Fruit fly (Drosophila melanogaster): ENCODE measurements around the gene CG6154.

Gene CG6154

DNA sequence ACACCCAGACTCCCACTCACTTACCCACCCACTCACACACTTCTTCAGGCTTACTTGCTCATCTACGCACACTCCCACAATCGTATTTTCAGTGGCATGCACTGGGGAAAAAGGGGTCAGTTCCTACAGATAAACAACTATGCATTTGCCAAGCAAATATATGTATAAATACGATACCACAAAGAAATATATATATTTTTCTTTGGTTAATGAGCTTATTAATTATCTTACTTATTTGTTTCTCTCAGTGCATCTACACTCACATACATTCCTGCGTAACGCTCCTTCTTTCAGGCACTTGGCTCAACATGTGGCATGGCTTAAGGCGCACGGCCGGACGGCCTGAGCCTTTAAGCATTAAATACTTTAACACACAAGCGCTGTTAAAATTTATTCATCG is 17.9 kb downstream of the CG6154 start (continued):
- peak; percentile 77 for TF ChIP-seq CG13894 (tag; optimal IDR thresholded peaks at IDR 0.05)
- no peak for TF ChIP-seq CG13123 (GFP tag; optimal IDR thresholded peaks at IDR 0.05)
- TF ChIP-seq Max (GFP tag; optimal IDR thresholded peaks at IDR 0.05) = no peak
- no peak for TF ChIP-seq mld (GFP tag; IDR thresholded peaks at IDR 0.05; ENCODE audit: partially characterized antibody)
- peak; percentile 12; the same call in 1 of the 2 replicates for TF ChIP-seq Rx (GFP tag; IDR thresholded peaks at IDR 0.05)
- no peak for TF ChIP-seq fru (optimal IDR thresholded peaks at IDR 0.05)
- TF ChIP-seq sisA (GFP tag; IDR thresholded peaks at IDR 0.05) = peak; percentile 43; the same call in 1 of the 2 replicates
- no peak for TF ChIP-seq lov (optimal IDR thresholded peaks at IDR 0.05)
- no peak for TF ChIP-seq lov (GFP tag; IDR thresholded peaks at IDR 0.05)
- no peak for TF ChIP-seq CG9437 (GFP tag; optimal IDR thresholded peaks at IDR 0.05)
- TF ChIP-seq Dref (GFP tag; IDR thresholded peaks at IDR 0.05) = no peak
- no peak for TF ChIP-seq Six4 (GFP tag; optimal IDR thresholded peaks at IDR 0.05)
- 0 out of 2 replicates have a peak, but pooled peaks have one; percentile 38 for TF ChIP-seq dati (GFP tag; IDR thresholded peaks at IDR 0.05)
- TF ChIP-seq CG10959 (GFP tag; IDR thresholded peaks at IDR 0.05) = no peak
- no peak for TF ChIP-seq CG2712 (tag; optimal IDR thresholded peaks at IDR 0.05)
- 0 out of 2 replicates have a peak, but pooled peaks have one; percentile 20 for TF ChIP-seq CG4404 (GFP tag; IDR thresholded peaks at IDR 0.05)
- TF ChIP-seq CG4424 (GFP tag; optimal IDR thresholded peaks at IDR 0.05) = no peak
- TF ChIP-seq fd64A (GFP tag; optimal IDR thresholded peaks at IDR 0.05) = no peak
- TF ChIP-seq CG15011 (GFP tag; optimal IDR thresholded peaks at IDR 0.05) = peak; percentile 41
- TF ChIP-seq klu (GFP tag; IDR thresholded peaks at IDR 0.05) = no peak
- TF ChIP-seq Sry-δ (GFP tag; optimal IDR thresholded peaks at IDR 0.05) = no peak
- no peak for TF ChIP-seq CG12744 (GFP tag; optimal IDR thresholded peaks at IDR 0.05)
- TF ChIP-seq CG12391 (tag; optimal IDR thresholded peaks at IDR 0.05) = no peak
- no peak for TF ChIP-seq CG18262 (tag; optimal IDR thresholded peaks at IDR 0.05)
- TF ChIP-seq CG10147 (GFP tag; optimal IDR thresholded peaks at IDR 0.05) = peak; percentile 36
- no peak for TF ChIP-seq CG17612 (GFP tag; IDR thresholded peaks at IDR 0.05)
- TF ChIP-seq sr (GFP tag; IDR thresholded peaks at IDR 0.05) = no peak; the same call in 2 of the 3 replicates
- TF ChIP-seq CG4730 (GFP tag; IDR thresholded peaks at IDR 0.05) = 0 out of 2 replicates have a peak, but pooled peaks have one; percentile 29
- no peak for TF ChIP-seq oc (tag; optimal IDR thresholded peaks at IDR 0.05)
- 0 out of 3 replicates have a peak, but pooled peaks have one; percentile 31 for TF ChIP-seq CG2889 (GFP tag; IDR thresholded peaks at IDR 0.05)
- TF ChIP-seq CG6689 (GFP tag; IDR thresholded peaks at IDR 0.05) = peak; percentile 33; the same call in 1 of the 2 replicates
- TF ChIP-seq NFAT (GFP tag; IDR thresholded peaks at IDR 0.05) = 0 out of 2 replicates have a peak, but pooled peaks have one; percentile 18
- no peak for TF ChIP-seq yki (optimal IDR thresholded peaks at IDR 0.05)
- peak; percentile 66 for TF ChIP-seq CG17359 (tag; optimal IDR thresholded peaks at IDR 0.05)
- TF ChIP-seq CG4707 (GFP tag; optimal IDR thresholded peaks at IDR 0.05) = no peak
- 0 out of 2 replicates have a peak, but pooled peaks have one; percentile 23 for TF ChIP-seq CG31224 (GFP tag; IDR thresholded peaks at IDR 0.05)
- TF ChIP-seq dmrt99B (tag; optimal IDR thresholded peaks at IDR 0.05) = peak; percentile 69
- no peak for TF ChIP-seq ken (GFP tag; IDR thresholded peaks at IDR 0.05)
- TF ChIP-seq ftz-f1 (GFP tag; optimal IDR thresholded peaks at IDR 0.05) = no peak
- peak; percentile 32 for TF ChIP-seq Deaf1 (tag; optimal IDR thresholded peaks at IDR 0.05)
- TF ChIP-seq Atf3 (GFP tag; optimal IDR thresholded peaks at IDR 0.05) = no peak
- no peak for TF ChIP-seq Tbp (GFP tag; optimal IDR thresholded peaks at IDR 0.05)
- TF ChIP-seq trh (GFP tag; optimal IDR thresholded peaks at IDR 0.05) = no peak
- TF ChIP-seq fd96Cb (tag; optimal IDR thresholded peaks at IDR 0.05) = peak; percentile 17
- peak; percentile 63 for TF ChIP-seq gem (tag; optimal IDR thresholded peaks at IDR 0.05)
- no peak for TF ChIP-seq dimm (GFP tag; IDR thresholded peaks at IDR 0.05)
- no peak for TF ChIP-seq D19A (tag; optimal IDR thresholded peaks at IDR 0.05)
- no peak for TF ChIP-seq CHES-1-like (GFP tag; optimal IDR thresholded peaks at IDR 0.05)
- TF ChIP-seq odd (GFP tag; optimal IDR thresholded peaks at IDR 0.05) = no peak
- no peak for TF ChIP-seq fd3F (GFP tag; optimal IDR thresholded peaks at IDR 0.05)
- no peak for TF ChIP-seq Dad (GFP tag; optimal IDR thresholded peaks at IDR 0.05)
- TF ChIP-seq prd (optimal IDR thresholded peaks at IDR 0.05) = no peak
- TF ChIP-seq prd (GFP tag; IDR thresholded peaks at IDR 0.05) = peak; percentile 71

All from whole organism, embryonic.